Worm (Caenorhabditis elegans) whole organism, young adult: Measurements from ENCODE around the gene ugt-23.

Experiments used
- F37B4.10 ChIP-seq: fragments of 200-800 bp; sonication (Bioruptor generic); IDR thresholded peaks from 2 replicates; pipeline ENCODE4 v1.3.6; 2022; ENCODE audit warnings: missing genetic modification characterization, missing compliant biosample characterization
- Y67H2A.10 ChIP-seq: fragments of 200-800 bp; sonication (Bioruptor generic); conservative IDR thresholded peaks from 2 replicates; pipeline ENCODE4 v1.3.6; 2022; ENCODE audit warnings: missing genetic modification reagents, missing genetic modification characterization, missing compliant biosample characterization
- hmg-1.2 ChIP-seq: fragments of 200-800 bp; sonication (Bioruptor generic); IDR thresholded peaks from 2 replicates; pipeline ENCODE4 v1.3.6; 2022; ENCODE audit warnings: missing genetic modification reagents, missing genetic modification characterization, missing compliant biosample characterization
- nfya-1 ChIP-seq: sonication (generic microtip); optimal IDR thresholded peaks from 2 replicates; lab custom pipeline; 2017; ENCODE audit warnings: antibody characterized with exemption, missing compliant biosample characterization, missing genetic modification characterization, borderline replicate concordance; ENCODE audit not compliant: insufficient read depth
- sea-2 ChIP-seq: fragments of 200-800 bp; sonication (Bioruptor generic); IDR thresholded peaks from 2 replicates; pipeline ENCODE4 v1.3.6; 2022; ENCODE audit warnings: missing genetic modification characterization, missing compliant biosample characterization
- snpc-3.4 ChIP-seq: sonication (generic microtip); optimal IDR thresholded peaks from 2 replicates; lab custom pipeline; 2017; ENCODE audit warnings: missing genetic modification characterization, mild to moderate bottlenecking, missing compliant biosample characterization, antibody characterized with exemption, moderate library complexity, missing genotype, missing genetic modification reagents
- snpc-4 ChIP-seq, 5 experiments: fragments of 150-350 bp in 1 of 5; sonication (generic microtip) in 4 of 5; optimal IDR thresholded peaks; 2 replicates each; lab custom pipeline; 2014 to 2018; ENCODE audit warnings: missing genetic modification characterization in 5 of 5, missing biosample characterization in 3 of 5, antibody characterized with exemption in 2 of 5, mild to moderate bottlenecking in 2 of 5, missing compliant biosample characterization in 2 of 5, missing genotype in 2 of 5, moderate library complexity in 2 of 5, missing genetic modification reagents in 1 of 5

ce11 chrX:9892323-9892722 is 32.6 kb downstream of the ugt-23 start, which contains the start of gene F21G4.1:
- TF ChIP-seq nfya-1 (tag; lab: Kevin White, UChicago) (no peak), snpc-4 (GFP tag; optimal IDR thresholded peaks at IDR 0.05; lab: Kevin White, UChicago) (no peak), snpc-4 (tag; optimal IDR thresholded peaks at IDR 0.05; lab: Kevin White, UChicago) (no peak), snpc-3.4 (no peak), sea-2 (no peak), F37B4.10 (no peak), hmg-1.2 (no peak), Y67H2A.10 (GFP tag; lab: Robert Waterston, UW) (no peak)
